Fruit fly (Drosophila melanogaster) whole organism, embryonic: Measurements from ENCODE around the gene lectin-30A.

Experiments used
- Abd-B ChIP-seq: fragments of 200-800 bp; sonication (Bioruptor generic); optimal IDR thresholded peaks from 2 replicates; lab custom pipeline; 2018; ENCODE audit warnings: missing biosample characterization, mild to moderate bottlenecking, missing genetic modification characterization, moderate library complexity
- Bgb ChIP-seq: fragments of 200-800 bp; sonication (Bioruptor generic); IDR thresholded peaks from 2 replicates; pipeline ENCODE4 v1.3.6; 2022; ENCODE audit warnings: missing biosample characterization, missing genetic modification characterization; ENCODE audit not compliant: partially characterized antibody
- Blimp-1 ChIP-seq: fragments of 200-800 bp; sonication (Bioruptor generic); optimal IDR thresholded peaks from 3 replicates; lab custom pipeline; 2018; ENCODE audit warnings: missing biosample characterization, missing genetic modification characterization, mild to moderate bottlenecking, moderate library complexity, missing genetic modification reagents
- CG11695 ChIP-seq: fragments of 200-800 bp; sonication (Bioruptor generic); IDR thresholded peaks from 3 replicates; pipeline ENCODE4 v1.3.6; 2022; ENCODE audit warnings: missing biosample characterization, missing genetic modification characterization
- CG12104 ChIP-seq: fragments of 200-800 bp; sonication (Bioruptor generic); optimal IDR thresholded peaks from 3 replicates; lab custom pipeline; 2016; ENCODE audit warnings: missing biosample characterization, missing genetic modification characterization
- CG14441 ChIP-seq: fragments of 200-800 bp; sonication (Bioruptor generic); IDR thresholded peaks from 2 replicates; pipeline ENCODE4 v1.3.6; 2022; ENCODE audit warnings: missing biosample characterization, missing genetic modification characterization
- CG17359 ChIP-seq: fragments of 200-800 bp; sonication (Bioruptor generic); optimal IDR thresholded peaks from 3 replicates; lab custom pipeline; 2018; ENCODE audit warnings: missing biosample characterization, mild to moderate bottlenecking, missing genetic modification characterization, moderate library complexity
- CG18262 ChIP-seq: fragments of 200-800 bp; optimal IDR thresholded peaks from 3 replicates; lab custom pipeline; 2019; ENCODE audit warnings: missing biosample characterization, mild to moderate bottlenecking, missing genetic modification characterization, moderate library complexity
- CG30403 ChIP-seq: fragments of 200-800 bp; sonication (Bioruptor generic); optimal IDR thresholded peaks from 3 replicates; lab custom pipeline; 2016; ENCODE audit warnings: missing biosample characterization, missing genetic modification characterization
- CG3163 ChIP-seq: fragments of 200-800 bp; sonication (Bioruptor generic); optimal IDR thresholded peaks from 3 replicates; lab custom pipeline; 2016; ENCODE audit warnings: missing biosample characterization, missing genetic modification characterization
- CG34422 ChIP-seq: fragments of 200-800 bp; sonication (Bioruptor generic); IDR thresholded peaks from 3 replicates; pipeline ENCODE4 v1.3.6; 2022; ENCODE audit warnings: missing biosample characterization, missing genetic modification characterization
- CG3838 ChIP-seq: fragments of 200-800 bp; sonication (Bioruptor generic); optimal IDR thresholded peaks from 3 replicates; lab custom pipeline; 2016; ENCODE audit warnings: missing biosample characterization, missing genetic modification characterization
- CG43689 ChIP-seq: fragments of 200-800 bp; sonication (Bioruptor generic); IDR thresholded peaks from 2 replicates; pipeline ENCODE4 v1.3.6; 2022; ENCODE audit warnings: missing biosample characterization, missing genetic modification characterization
- CG5245 ChIP-seq: fragments of 200-800 bp; sonication (Bioruptor generic); optimal IDR thresholded peaks from 3 replicates; lab custom pipeline; 2016; ENCODE audit warnings: missing biosample characterization, missing genetic modification characterization
- CG7928 ChIP-seq: fragments of 200-800 bp; sonication (Bioruptor generic); optimal IDR thresholded peaks from 2 replicates; lab custom pipeline; 2017; ENCODE audit warnings: missing biosample characterization, mild to moderate bottlenecking, missing genetic modification characterization
- CTCF ChIP-seq: fragments of 200-800 bp; sonication (Bioruptor generic); optimal IDR thresholded peaks from 2 replicates; lab custom pipeline; 2017; ENCODE audit warnings: missing biosample characterization, mild to moderate bottlenecking, missing genetic modification characterization, moderate library complexity
- Hand ChIP-seq: fragments of 200-800 bp; sonication (Bioruptor generic); optimal IDR thresholded peaks from 2 replicates; lab custom pipeline; 2017; ENCODE audit warnings: mild to moderate bottlenecking, missing biosample characterization, missing genetic modification reagents, missing genetic modification characterization
- Jarid2 ChIP-seq: fragments of 200-800 bp; sonication (Bioruptor generic); optimal IDR thresholded peaks from 3 replicates; lab custom pipeline; 2017; ENCODE audit warnings: mild to moderate bottlenecking, missing biosample characterization, missing genetic modification reagents, missing genetic modification characterization
- Lpt ChIP-seq: fragments of >200 bp; optimal IDR thresholded peaks from 2 replicates; lab custom pipeline; 2018; ENCODE audit warnings: missing biosample characterization, missing genetic modification characterization
- Mad ChIP-seq: fragments of 200-800 bp; sonication (Bioruptor generic); optimal IDR thresholded peaks from 2 replicates; lab custom pipeline; 2016; ENCODE audit warnings: missing biosample characterization, missing genetic modification characterization
- Meics ChIP-seq: fragments of 200-800 bp; sonication (Bioruptor generic); optimal IDR thresholded peaks from 2 replicates; lab custom pipeline; 2017; ENCODE audit warnings: missing biosample characterization, mild to moderate bottlenecking, missing genetic modification characterization
- NC2α ChIP-seq: fragments of 200-800 bp; sonication (Bioruptor generic); optimal IDR thresholded peaks from 2 replicates; lab custom pipeline; 2016; ENCODE audit warnings: missing biosample characterization, missing genetic modification characterization
- Neu2 ChIP-seq: fragments of 200-800 bp; sonication (Bioruptor generic); optimal IDR thresholded peaks from 3 replicates; lab custom pipeline; 2016; ENCODE audit warnings: missing biosample characterization, missing genetic modification characterization, borderline replicate concordance
- Nf-YA ChIP-seq: fragments of 200-800 bp; sonication (Bioruptor generic); IDR thresholded peaks from 2 replicates; pipeline ENCODE4 v1.3.6; 2022; ENCODE audit warnings: missing biosample characterization, missing genetic modification characterization
- Side ChIP-seq: fragments of 200-800 bp; sonication (Bioruptor generic); optimal IDR thresholded peaks from 2 replicates; lab custom pipeline; 2016; ENCODE audit warnings: missing biosample characterization, missing genetic modification characterization
- Sry-δ ChIP-seq: fragments of 200-800 bp; sonication (Bioruptor generic); optimal IDR thresholded peaks from 2 replicates; lab custom pipeline; 2016; ENCODE audit warnings: missing biosample characterization, missing genetic modification characterization
- Trl ChIP-seq, 3 experiments: fragments of >200 bp in 2 of 3; fragments of 200-800 bp in 1 of 3; sonication (Bioruptor generic) in 1 of 3; optimal IDR thresholded peaks; 2 replicates in 1 of 3; 3 replicates in 2 of 3; lab custom pipeline; 2016 to 2017; ENCODE audit warnings: missing biosample characterization in 1 of 3, missing genetic modification characterization in 1 of 3
- Vsx1 ChIP-seq: fragments of 200-800 bp; sonication (Bioruptor generic); optimal IDR thresholded peaks from 2 replicates; lab custom pipeline; 2017; ENCODE audit warnings: missing biosample characterization, mild to moderate bottlenecking, missing genetic modification characterization, missing genetic modification reagents
- YL-1 ChIP-seq: fragments of 200-800 bp; sonication (Bioruptor generic); optimal IDR thresholded peaks from 3 replicates; lab custom pipeline; 2017; ENCODE audit warnings: missing biosample characterization, mild to moderate bottlenecking, missing genetic modification characterization
- cas ChIP-seq: fragments of 200-800 bp; sonication (Bioruptor generic); IDR thresholded peaks from 2 replicates; pipeline ENCODE4 v1.3.6; 2022; ENCODE audit warnings: missing biosample characterization, missing genetic modification characterization
- cg ChIP-seq: fragments of 200-800 bp; sonication (Bioruptor generic); optimal IDR thresholded peaks from 3 replicates; lab custom pipeline; 2019; ENCODE audit warnings: missing biosample characterization, mild to moderate bottlenecking, missing genetic modification characterization, moderate library complexity
- chinmo ChIP-seq: fragments of 200-800 bp; sonication (Bioruptor generic); IDR thresholded peaks from 4 replicates; pipeline ENCODE4 v1.3.6; 2022; ENCODE audit warnings: missing biosample characterization, missing genetic modification characterization; ENCODE audit not compliant: partially characterized antibody
- dimm ChIP-seq: fragments of 200-800 bp; sonication (Bioruptor generic); IDR thresholded peaks from 2 replicates; pipeline ENCODE4 v1.3.6; 2022; ENCODE audit warnings: missing biosample characterization, missing genetic modification characterization
- exex ChIP-seq: fragments of 200-800 bp; sonication (Bioruptor generic); optimal IDR thresholded peaks from 4 replicates; lab custom pipeline; 2018; ENCODE audit warnings: missing biosample characterization, mild to moderate bottlenecking, missing genetic modification characterization, moderate library complexity
- gcm ChIP-seq: fragments of 200-800 bp; sonication (Bioruptor generic); optimal IDR thresholded peaks from 2 replicates; lab custom pipeline; 2019; ENCODE audit warnings: missing biosample characterization, mild to moderate bottlenecking, missing genetic modification characterization, moderate library complexity
- gem ChIP-seq: fragments of 200-800 bp; sonication (Bioruptor generic); optimal IDR thresholded peaks from 2 replicates; lab custom pipeline; 2019; ENCODE audit warnings: missing biosample characterization, mild to moderate bottlenecking, missing genetic modification characterization, moderate library complexity
- gsb-n ChIP-seq: fragments of 200-800 bp; sonication (Bioruptor generic); optimal IDR thresholded peaks from 3 replicates; lab custom pipeline; 2018; ENCODE audit warnings: missing biosample characterization, mild to moderate bottlenecking, missing genetic modification characterization
- lola ChIP-seq, 3 experiments: fragments of >200 bp in 2 of 3; fragments of 200-800 bp in 1 of 3; sonication (Bioruptor generic) in 1 of 3; optimal IDR thresholded peaks; 2 replicates each; lab custom pipeline; 2017 to 2019; ENCODE audit warnings: missing biosample characterization in 3 of 3, missing genetic modification characterization in 3 of 3, mild to moderate bottlenecking in 1 of 3, moderate library complexity in 1 of 3
- nmo ChIP-seq: fragments of 200-800 bp; sonication (Bioruptor generic); optimal IDR thresholded peaks from 2 replicates; lab custom pipeline; 2018; ENCODE audit warnings: missing biosample characterization, mild to moderate bottlenecking, missing genetic modification characterization, moderate library complexity
- rib ChIP-seq: fragments of 200-800 bp; sonication (Bioruptor generic); IDR thresholded peaks from 2 replicates; pipeline ENCODE4 v1.3.6; 2022; ENCODE audit warnings: missing biosample characterization, missing genetic modification characterization
- sd ChIP-seq: fragments of 200-800 bp; sonication (Bioruptor generic); optimal IDR thresholded peaks from 3 replicates; lab custom pipeline; 2018; ENCODE audit warnings: missing biosample characterization, mild to moderate bottlenecking, missing genetic modification characterization, moderate library complexity
- sens-2 ChIP-seq: fragments of 200-800 bp; sonication (Bioruptor generic); IDR thresholded peaks from 2 replicates; pipeline ENCODE4 v1.3.6; 2022; ENCODE audit warnings: missing biosample characterization, missing genetic modification characterization
- sisA ChIP-seq: fragments of 200-800 bp; sonication (Bioruptor generic); IDR thresholded peaks from 2 replicates; pipeline ENCODE4 v1.3.6; 2022; ENCODE audit warnings: missing biosample characterization, missing genetic modification characterization
- so ChIP-seq: fragments of 200-800 bp; sonication (Bioruptor generic); IDR thresholded peaks from 3 replicates; pipeline ENCODE4 v1.3.6; 2022; ENCODE audit warnings: missing biosample characterization, missing genetic modification characterization
- stwl ChIP-seq: fragments of 200-800 bp; sonication (Bioruptor generic); optimal IDR thresholded peaks from 3 replicates; lab custom pipeline; 2018; ENCODE audit warnings: missing biosample characterization, mild to moderate bottlenecking, missing genetic modification characterization, moderate library complexity
- toy ChIP-seq: fragments of 200-800 bp; sonication (Bioruptor generic); IDR thresholded peaks from 2 replicates; pipeline ENCODE4 v1.3.6; 2022; ENCODE audit warnings: missing biosample characterization, missing genetic modification characterization
- vvl ChIP-seq: fragments of 200-800 bp; sonication (Bioruptor generic); IDR thresholded peaks from 2 replicates; pipeline ENCODE4 v1.3.6; 2022; ENCODE audit warnings: missing biosample characterization, missing genetic modification characterization
- yki ChIP-seq: fragments of >200 bp; optimal IDR thresholded peaks from 3 replicates; lab custom pipeline; 2018
- zen ChIP-seq: fragments of 200-800 bp; sonication (Bioruptor generic); optimal IDR thresholded peaks from 3 replicates; lab custom pipeline; 2018; ENCODE audit warnings: missing biosample characterization, mild to moderate bottlenecking, missing genetic modification characterization, moderate library complexity

lectin-30A gene

dm6 chr2L:9231760-9232431 is 22.8 kb downstream of the lectin-30A start (continued):
- TF ChIP-seq gcm (GFP tag; lab: Kevin White, UChicago) (no peak), CG14441 (peak; percentile 47), Hand (no peak)

dm6 chr2L:9229694-9230093 is 25.0 kb downstream of the lectin-30A start:
- TF ChIP-seq Bgb (GFP tag; lab: Robert Waterston, UW) (no peak), Blimp-1 (GFP tag; lab: Kevin White, UChicago) (peak; percentile 57), YL-1 (GFP tag; lab: Kevin White, UChicago) (no peak), Nf-YA (no peak), zen (tag; lab: Kevin White, UChicago) (no peak), CG34422 (GFP tag; lab: Robert Waterston, UW) (no peak), Neu2 (GFP tag; lab: Kevin White, UChicago) (no peak), Lpt (GFP tag; lab: Kevin White, UChicago) (no peak), chinmo (peak; percentile 83; the same call in 3 of the 4 replicates), Meics (GFP tag; lab: Kevin White, UChicago) (no peak), Abd-B (GFP tag; lab: Kevin White, UChicago) (no peak), Trl (optimal IDR thresholded peaks at IDR 0.05; lab: Kevin White, UChicago) (peak; percentile 48 to 55), Trl (GFP tag; optimal IDR thresholded peaks at IDR 0.05; lab: Kevin White, UChicago) (no peak), Vsx1 (GFP tag; lab: Kevin White, UChicago) (no peak), nmo (GFP tag; lab: Kevin White, UChicago) (no peak), CTCF (GFP tag; lab: Kevin White, UChicago) (no peak), rib (GFP tag; lab: Robert Waterston, UW) (0 out of 2 replicates have a peak, but pooled peaks have one; percentile 28), cg (GFP tag; lab: Kevin White, UChicago) (no peak), stwl (tag; lab: Kevin White, UChicago) (no peak), Side (no peak), dimm (no peak), sisA (GFP tag; lab: Robert Waterston, UW) (no peak), so (GFP tag; lab: Robert Waterston, UW) (peak; percentile 23; the same call in 1 of the 3 replicates), CG7928 (GFP tag; lab: Kevin White, UChicago) (no peak), CG3838 (GFP tag; lab: Kevin White, UChicago) (no peak), Mad (GFP tag; lab: Kevin White, UChicago) (no peak), sd (tag; lab: Kevin White, UChicago) (peak; percentile 1), Jarid2 (GFP tag; lab: Kevin White, UChicago) (no peak), CG43689 (GFP tag; lab: Robert Waterston, UW) (no peak), CG18262 (no peak), CG3163 (GFP tag; lab: Kevin White, UChicago) (no peak), gem (tag; lab: Kevin White, UChicago) (no peak), sens-2 (no peak), vvl (peak; percentile 29; the same call in 1 of the 2 replicates), CG5245 (GFP tag; lab: Kevin White, UChicago) (no peak), Sry-δ (GFP tag; lab: Kevin White, UChicago) (no peak), exex (tag; lab: Kevin White, UChicago) (no peak), CG11695 (GFP tag; lab: Robert Waterston, UW) (no peak), cas (GFP tag; lab: Robert Waterston, UW) (no peak), yki (lab: Kevin White, UChicago) (no peak), CG12104 (no peak), NC2α (no peak), CG30403 (GFP tag; lab: Kevin White, UChicago) (no peak), toy (no peak), lola (GFP tag; optimal IDR thresholded peaks at IDR 0.05; lab: Kevin White, UChicago) (no peak), CG17359 (tag; lab: Kevin White, UChicago) (no peak), gsb-n (tag; lab: Kevin White, UChicago) (no peak)
